Worm (Caenorhabditis elegans): ENCODE measurements around the gene gspd-1.

ce11 chrIV:11288965-11289364 is 28.3 kb upstream of the gspd-1 start:
- TF ChIP-seq unc-62 (GFP tag; optimal IDR thresholded peaks at IDR 0.05), result no peak
- no peak for TF ChIP-seq nhr-77 (tag; optimal IDR thresholded peaks at IDR 0.05)
- TF ChIP-seq nhr-12 (tag; optimal IDR thresholded peaks at IDR 0.05), result no peak
- no peak for TF ChIP-seq mdl-1 (tag; optimal IDR thresholded peaks at IDR 0.05)
- no peak for TF ChIP-seq ceh-82 (tag; optimal IDR thresholded peaks at IDR 0.05)
- no peak for TF ChIP-seq dmd-4 (tag; optimal IDR thresholded peaks at IDR 0.05)
- no peak for TF ChIP-seq elt-3 (tag; optimal IDR thresholded peaks at IDR 0.05)
- TF ChIP-seq ama-1 (optimal IDR thresholded peaks at IDR 0.05), result no peak
- no peak for TF ChIP-seq nhr-10 (tag; optimal IDR thresholded peaks at IDR 0.05)
- no peak for TF ChIP-seq unc-39 (tag; optimal IDR thresholded peaks at IDR 0.05)
- no peak for TF ChIP-seq lsy-2 (tag; optimal IDR thresholded peaks at IDR 0.05)
- no peak for TF ChIP-seq alr-1 (tag; optimal IDR thresholded peaks at IDR 0.05)
- TF ChIP-seq blmp-1 (tag; optimal IDR thresholded peaks at IDR 0.05; ENCODE audit: insufficient read depth), result no peak
- TF ChIP-seq nhr-23 (tag; optimal IDR thresholded peaks at IDR 0.05), result no peak

Measured in whole organism, L2 larva.